Worm (Caenorhabditis elegans): Measurements from ENCODE around the gene Y57G11C.52.

DNA sequence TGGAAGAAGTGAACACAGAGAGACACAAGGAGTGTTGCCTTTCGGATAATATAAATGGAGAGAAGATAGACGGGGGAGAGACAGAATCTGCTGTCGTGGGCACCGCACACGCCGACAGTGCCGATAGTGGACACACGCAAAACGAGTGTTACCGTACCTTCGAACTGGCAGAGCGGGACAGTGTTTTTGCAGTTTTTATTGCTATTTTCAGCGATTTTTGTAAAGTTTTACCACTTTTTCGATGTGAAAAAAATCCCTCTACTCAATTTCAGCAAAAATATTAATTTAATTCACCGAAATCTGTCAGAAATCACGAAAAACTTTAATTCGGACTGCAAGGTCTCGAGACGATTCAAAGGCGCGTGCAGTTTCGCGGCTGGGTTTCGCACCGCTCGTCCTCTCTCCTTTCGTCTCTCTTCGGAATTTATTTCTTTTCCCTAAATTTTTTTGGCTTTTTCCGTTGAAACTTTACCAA lies 28.9 kb upstream of the Y57G11C.52 start, which contains the start of gene sec-61.A:
- no peak for TF ChIP-seq elt-1 (tag; optimal IDR thresholded peaks at IDR 0.05; ENCODE audit: borderline replicate concordance, insufficient read depth)
- TF ChIP-seq ztf-11 (tag; optimal IDR thresholded peaks at IDR 0.05) = no peak
- no peak for TF ChIP-seq nhr-12 (tag; optimal IDR thresholded peaks at IDR 0.05)
- no peak for TF ChIP-seq snpc-4 (tag; optimal IDR thresholded peaks at IDR 0.05)
- TF ChIP-seq bed-3 (GFP tag; optimal IDR thresholded peaks at IDR 0.05) = no peak
- TF ChIP-seq unc-39 (tag; optimal IDR thresholded peaks at IDR 0.05) = no peak
- TF ChIP-seq nhr-2 (tag; optimal IDR thresholded peaks at IDR 0.05) = no peak
- no peak for TF ChIP-seq tbx-8 (GFP tag; optimal IDR thresholded peaks at IDR 0.05)
- TF ChIP-seq unc-62 (GFP tag; optimal IDR thresholded peaks at IDR 0.05) = no peak
- TF ChIP-seq lin-13 (tag; optimal IDR thresholded peaks at IDR 0.05) = peak; percentile 68

All from whole organism, mixed stage, embryonic.